Fruit fly (Drosophila melanogaster) whole organism, prepupa: ENCODE measurements around the gene Aplip1.

Experiments
- Blimp-1 ChIP-seq: fragments of 200-800 bp; sonication (Bioruptor generic); optimal IDR thresholded peaks from 3 replicates; lab custom pipeline; 2017; ENCODE audit warnings: missing biosample characterization, missing genetic modification characterization, mild to moderate bottlenecking, moderate library complexity, missing genetic modification reagents
- CG10631 ChIP-seq: fragments of 200-800 bp; sonication (Bioruptor generic); optimal IDR thresholded peaks from 2 replicates; lab custom pipeline; 2016; ENCODE audit warnings: missing biosample characterization, missing genetic modification characterization
- CG10669 ChIP-seq: fragments of 200-800 bp; sonication (Bioruptor generic); optimal IDR thresholded peaks from 3 replicates; lab custom pipeline; 2018; ENCODE audit warnings: missing biosample characterization, mild to moderate bottlenecking, missing genetic modification characterization, moderate library complexity
- CG11294 ChIP-seq: fragments of 200-800 bp; sonication (Bioruptor generic); IDR thresholded peaks from 2 replicates; pipeline ENCODE4 v1.3.6; 2022; ENCODE audit warnings: missing biosample characterization, missing genetic modification characterization
- CG1621 ChIP-seq: fragments of 200-800 bp; sonication (Bioruptor generic); optimal IDR thresholded peaks from 3 replicates; lab custom pipeline; 2018; ENCODE audit warnings: missing biosample characterization, mild to moderate bottlenecking, missing genetic modification characterization
- CG3032 ChIP-seq: fragments of 200-800 bp; optimal IDR thresholded peaks from 2 replicates; lab custom pipeline; 2019; ENCODE audit warnings: missing biosample characterization, mild to moderate bottlenecking, missing genetic modification characterization, moderate library complexity
- CG31627 ChIP-seq: fragments of 200-800 bp; sonication (Bioruptor generic); optimal IDR thresholded peaks from 3 replicates; lab custom pipeline; 2016; ENCODE audit warnings: missing biosample characterization, missing genetic modification characterization
- CG32006 ChIP-seq: fragments of 200-800 bp; sonication (Bioruptor generic); optimal IDR thresholded peaks from 3 replicates; lab custom pipeline; 2017; ENCODE audit warnings: missing biosample characterization, mild to moderate bottlenecking, missing genetic modification characterization
- CG34406 ChIP-seq: fragments of 200-800 bp; sonication (Bioruptor generic); optimal IDR thresholded peaks from 3 replicates; lab custom pipeline; 2016; ENCODE audit warnings: missing biosample characterization, missing genetic modification characterization
- CG4318 ChIP-seq: fragments of 200-800 bp; sonication (Bioruptor generic); optimal IDR thresholded peaks from 3 replicates; lab custom pipeline; 2017; ENCODE audit warnings: missing biosample characterization, mild to moderate bottlenecking, missing genetic modification characterization
- CG6163 ChIP-seq: fragments of 200-800 bp; sonication (Bioruptor generic); IDR thresholded peaks from 3 replicates; pipeline ENCODE4 v1.3.6; 2022; ENCODE audit warnings: missing biosample characterization, missing genetic modification characterization
- CG6276 ChIP-seq: fragments of 200-800 bp; sonication (Bioruptor generic); optimal IDR thresholded peaks from 2 replicates; lab custom pipeline; 2017; ENCODE audit warnings: missing biosample characterization, mild to moderate bottlenecking, missing genetic modification characterization
- CG6792 ChIP-seq: fragments of 200-800 bp; sonication (Bioruptor generic); optimal IDR thresholded peaks from 3 replicates; lab custom pipeline; 2016; ENCODE audit warnings: missing biosample characterization, missing genetic modification characterization
- CG6808 ChIP-seq: fragments of 200-800 bp; sonication (Bioruptor generic); optimal IDR thresholded peaks from 3 replicates; lab custom pipeline; 2017; ENCODE audit warnings: missing biosample characterization, missing genetic modification characterization, mild to moderate bottlenecking, moderate library complexity, missing genetic modification reagents
- CG6854 ChIP-seq: fragments of 200-800 bp; sonication (Bioruptor generic); optimal IDR thresholded peaks from 2 replicates; lab custom pipeline; 2017; ENCODE audit warnings: missing biosample characterization, mild to moderate bottlenecking, missing genetic modification characterization
- CG8119 ChIP-seq: fragments of 200-800 bp; sonication (Bioruptor generic); IDR thresholded peaks from 3 replicates; pipeline ENCODE4 v1.3.6; 2022; ENCODE audit warnings: missing biosample characterization, missing genetic modification characterization
- CG8319 ChIP-seq: fragments of 200-800 bp; sonication (Bioruptor generic); optimal IDR thresholded peaks from 3 replicates; lab custom pipeline; 2016; ENCODE audit warnings: missing biosample characterization, missing genetic modification characterization
- CG8632 ChIP-seq: fragments of 200-800 bp; sonication (Bioruptor generic); optimal IDR thresholded peaks from 3 replicates; lab custom pipeline; 2016; ENCODE audit warnings: missing biosample characterization, missing genetic modification characterization
- CG9139 ChIP-seq: fragments of 200-800 bp; sonication (Bioruptor generic); optimal IDR thresholded peaks from 3 replicates; lab custom pipeline; 2017; ENCODE audit warnings: missing biosample characterization, mild to moderate bottlenecking, missing genetic modification characterization
- Eip75B ChIP-seq: fragments of 200-800 bp; sonication (Bioruptor generic); optimal IDR thresholded peaks from 3 replicates; lab custom pipeline; 2016; ENCODE audit warnings: missing biosample characterization, missing genetic modification characterization
- Eip78C ChIP-seq: fragments of 200-800 bp; sonication (Bioruptor generic); peaks from one replicate; lab custom pipeline; 2016; ENCODE audit warnings: missing biosample characterization, missing genetic modification characterization
- Eip93F ChIP-seq: fragments of 200-800 bp; sonication (Bioruptor generic); optimal IDR thresholded peaks from 2 replicates; lab custom pipeline; 2016; ENCODE audit warnings: missing biosample characterization, mild to moderate bottlenecking, missing genetic modification characterization
- Ets21C ChIP-seq: fragments of 200-800 bp; sonication (Bioruptor generic); optimal IDR thresholded peaks from 3 replicates; lab custom pipeline; 2016; ENCODE audit warnings: missing biosample characterization, missing genetic modification characterization
- Hr38 ChIP-seq: sonication (Bioruptor generic); optimal IDR thresholded peaks from 2 replicates; lab custom pipeline; 2016; ENCODE audit warnings: missing biosample characterization, missing genetic modification characterization
- Hr4 ChIP-seq: fragments of 200-800 bp; sonication (Bioruptor generic); optimal IDR thresholded peaks from 3 replicates; lab custom pipeline; 2016; ENCODE audit warnings: missing biosample characterization, missing genetic modification characterization
- Lpt ChIP-seq: fragments of 200-800 bp; sonication (Bioruptor generic); optimal IDR thresholded peaks from 3 replicates; lab custom pipeline; 2016; ENCODE audit warnings: missing biosample characterization, missing genetic modification characterization
- Smox ChIP-seq: fragments of 200-800 bp; sonication (Bioruptor generic); optimal IDR thresholded peaks from 3 replicates; lab custom pipeline; 2016; ENCODE audit warnings: missing biosample characterization, missing genetic modification characterization
- Sox15 ChIP-seq: fragments of 200-800 bp; sonication (Bioruptor generic); optimal IDR thresholded peaks from 3 replicates; lab custom pipeline; 2016; ENCODE audit warnings: missing biosample characterization, missing genetic modification characterization
- achi ChIP-seq: fragments of 200-800 bp; sonication (Bioruptor generic); optimal IDR thresholded peaks from 3 replicates; lab custom pipeline; 2016; ENCODE audit warnings: missing biosample characterization, missing genetic modification characterization
- acj6 ChIP-seq: fragments of 200-800 bp; sonication (Bioruptor generic); optimal IDR thresholded peaks from 3 replicates; lab custom pipeline; 2016; ENCODE audit warnings: missing biosample characterization, missing genetic modification characterization
- cyc ChIP-seq: fragments of 200-800 bp; sonication (Bioruptor generic); optimal IDR thresholded peaks from 3 replicates; lab custom pipeline; 2016; ENCODE audit warnings: missing biosample characterization, missing genetic modification characterization
- dac ChIP-seq: fragments of 200-800 bp; sonication (Bioruptor generic); optimal IDR thresholded peaks from 2 replicates; lab custom pipeline; 2017; ENCODE audit warnings: missing biosample characterization, mild to moderate bottlenecking, missing genetic modification characterization
- eg ChIP-seq: fragments of 200-800 bp; sonication (Bioruptor generic); IDR thresholded peaks from 3 replicates; pipeline ENCODE4 v1.3.6; 2022; ENCODE audit warnings: missing biosample characterization, missing genetic modification characterization
- esn ChIP-seq: fragments of 200-800 bp; sonication (Bioruptor generic); optimal IDR thresholded peaks from 2 replicates; lab custom pipeline; 2016; ENCODE audit warnings: missing biosample characterization, mild to moderate bottlenecking, missing genetic modification characterization, moderate library complexity
- fd85E ChIP-seq: fragments of 200-800 bp; sonication (Bioruptor generic); optimal IDR thresholded peaks from 3 replicates; lab custom pipeline; 2016; ENCODE audit warnings: missing biosample characterization, missing genetic modification characterization
- fkh ChIP-seq: fragments of 200-800 bp; sonication (Bioruptor generic); optimal IDR thresholded peaks from 3 replicates; lab custom pipeline; 2017; ENCODE audit warnings: missing biosample characterization, mild to moderate bottlenecking, missing genetic modification characterization, moderate library complexity
- lz ChIP-seq: fragments of 200-800 bp; sonication (Bioruptor generic); optimal IDR thresholded peaks from 3 replicates; lab custom pipeline; 2016; ENCODE audit warnings: missing biosample characterization, missing genetic modification characterization
- salr ChIP-seq, 2 experiments: fragments of 200-800 bp; sonication (Bioruptor generic); optimal IDR thresholded peaks; 3 replicates each; lab custom pipeline; 2016 to 2018; ENCODE audit warnings: missing biosample characterization in 2 of 2, missing genetic modification characterization in 2 of 2, mild to moderate bottlenecking in 1 of 2
- spab ChIP-seq: fragments of 200-800 bp; sonication (Bioruptor generic); optimal IDR thresholded peaks from 2 replicates; lab custom pipeline; 2017; ENCODE audit warnings: missing biosample characterization, mild to moderate bottlenecking, missing genetic modification characterization, missing genetic modification reagents
- ss ChIP-seq, 2 experiments: fragments of 200-800 bp; sonication (Bioruptor generic); optimal IDR thresholded peaks; 2 replicates in 1 of 2; 3 replicates in 1 of 2; lab custom pipeline; 2017 to 2018; ENCODE audit warnings: mild to moderate bottlenecking in 2 of 2, missing biosample characterization in 2 of 2, missing genetic modification characterization in 2 of 2, moderate library complexity in 1 of 2
- svp ChIP-seq: fragments of 200-800 bp; sonication (Bioruptor generic); peaks from one replicate; lab custom pipeline; 2016; ENCODE audit warnings: missing biosample characterization, missing genetic modification characterization
- topi ChIP-seq: fragments of 200-800 bp; sonication (Bioruptor generic); optimal IDR thresholded peaks from 3 replicates; lab custom pipeline; 2016; ENCODE audit warnings: missing biosample characterization, missing genetic modification characterization
- vri ChIP-seq: fragments of 200-800 bp; sonication (Bioruptor generic); optimal IDR thresholded peaks from 3 replicates; lab custom pipeline; 2016; ENCODE audit warnings: missing biosample characterization, mild to moderate bottlenecking, missing genetic modification characterization

The Aplip1 gene

DNA sequence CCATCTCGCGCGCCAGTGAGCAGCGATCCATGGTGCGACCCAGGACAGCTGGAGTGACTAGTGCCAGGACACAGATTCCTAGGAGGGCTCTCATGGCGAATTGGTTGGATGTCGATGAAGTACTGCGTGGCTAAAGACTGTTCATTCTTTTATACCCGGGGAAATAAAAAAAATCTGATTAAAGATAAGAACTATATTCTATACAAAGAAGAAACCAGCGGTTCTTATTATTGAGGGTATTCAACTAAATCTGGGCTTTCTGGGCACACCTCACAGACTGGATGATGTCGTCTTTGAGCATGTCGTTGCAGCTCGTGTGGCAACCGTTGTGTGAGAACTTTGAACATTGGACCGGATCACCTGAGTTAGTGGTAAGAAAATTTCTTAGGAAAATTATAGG, 915 bp upstream of the Aplip1 start, which contains the start of gene LysX:
LysX (minus strand) TSS at position 101 of the 400 bp plus-strand sequence.
- TF ChIP-seq CG10631 (GFP tag; lab: Kevin White, UChicago) (no peak), lz (GFP tag; lab: Kevin White, UChicago) (no peak), esn (GFP tag; lab: Kevin White, UChicago) (no peak), Eip78C (GFP tag; lab: Kevin White, UChicago) (peak; percentile 0)

- no peak for TF ChIP-seq Blimp-1 (GFP tag; lab: Kevin White, UChicago)
- no peak for TF ChIP-seq vri (GFP tag; lab: Kevin White, UChicago)
- no peak for TF ChIP-seq topi (GFP tag; lab: Kevin White, UChicago)
- no peak for TF ChIP-seq Eip93F
- no peak for TF ChIP-seq esn (GFP tag; lab: Kevin White, UChicago)
- TF ChIP-seq salr (GFP tag; optimal IDR thresholded peaks at IDR 0.05; lab: Kevin White, UChicago): peak in 1 of 2 experiments; percentile 35
- TF ChIP-seq CG31627 (GFP tag; lab: Kevin White, UChicago): no peak
- no peak for TF ChIP-seq lz (GFP tag; lab: Kevin White, UChicago)
- TF ChIP-seq CG8119 (GFP tag; lab: Robert Waterston, UW): 0 out of 3 replicates have a peak, but pooled peaks have one; percentile 31
- peak; percentile 86 for TF ChIP-seq CG32006 (GFP tag; lab: Kevin White, UChicago)
- TF ChIP-seq eg (GFP tag; lab: Robert Waterston, UW): 0 out of 3 replicates have a peak, but pooled peaks have one; percentile 31
- TF ChIP-seq CG8319 (GFP tag; lab: Kevin White, UChicago): no peak
- no peak for TF ChIP-seq spab (GFP tag; lab: Kevin White, UChicago)
- TF ChIP-seq CG6276 (GFP tag; lab: Kevin White, UChicago): peak; percentile 4
- TF ChIP-seq cyc: no peak
- TF ChIP-seq dac (GFP tag; lab: Kevin White, UChicago): peak; percentile 60
- TF ChIP-seq CG6854: no peak
- TF ChIP-seq CG1621 (tag; lab: Kevin White, UChicago): no peak
- no peak for TF ChIP-seq ss (GFP tag; optimal IDR thresholded peaks at IDR 0.05; lab: Kevin White, UChicago)
- TF ChIP-seq Eip75B (GFP tag; lab: Kevin White, UChicago): no peak
- TF ChIP-seq CG6792 (GFP tag; lab: Kevin White, UChicago): no peak
- TF ChIP-seq Eip78C (GFP tag; lab: Kevin White, UChicago): peak; percentile 36
- TF ChIP-seq CG10631 (GFP tag; lab: Kevin White, UChicago): no peak
- TF ChIP-seq CG11294: no peak
- TF ChIP-seq achi: no peak
- TF ChIP-seq CG8632 (GFP tag; lab: Kevin White, UChicago): no peak
- no peak for TF ChIP-seq CG6808 (GFP tag; lab: Kevin White, UChicago)
- no peak for TF ChIP-seq svp (GFP tag; lab: Kevin White, UChicago)
- TF ChIP-seq fd85E (GFP tag; lab: Kevin White, UChicago): no peak
- peak; percentile 53 for TF ChIP-seq Hr4
- peak; percentile 30; the same call in 1 of the 3 replicates for TF ChIP-seq CG6163
- no peak for TF ChIP-seq fkh (GFP tag; lab: Kevin White, UChicago)
- TF ChIP-seq Lpt (GFP tag; lab: Kevin White, UChicago): no peak
- TF ChIP-seq acj6 (GFP tag; lab: Kevin White, UChicago): no peak
- no peak for TF ChIP-seq CG34406 (GFP tag; lab: Kevin White, UChicago)
- TF ChIP-seq Sox15 (GFP tag; lab: Kevin White, UChicago): no peak
- TF ChIP-seq Ets21C: no peak
- no peak for TF ChIP-seq CG3032
- no peak for TF ChIP-seq CG9139 (GFP tag; lab: Kevin White, UChicago)
- TF ChIP-seq Smox: no peak
- TF ChIP-seq CG4318 (GFP tag; lab: Kevin White, UChicago): peak; percentile 72
- TF ChIP-seq CG10669: no peak
- TF ChIP-seq Hr38 (GFP tag; lab: Kevin White, UChicago): no peak
Observed at dm6 chr3L:1200357-1201051, 4.4 kb downstream of the Aplip1 start, which contains the start of gene mwh. mwh (plus strand) TSS chr3L:1200786.
